Worm (Caenorhabditis elegans) whole organism, mixed stage, embryonic: ENCODE measurements around the gene B0432.9.

Source experiments
- ceh-83 ChIP-seq: fragments of 200-800 bp; sonication (Bioruptor generic); optimal IDR thresholded peaks from 2 replicates; lab custom pipeline; 2018; ENCODE audit warnings: mild to moderate bottlenecking, missing genetic modification characterization, missing compliant biosample characterization
- ces-1 ChIP-seq: fragments of 150-350 bp; optimal IDR thresholded peaks from 2 replicates; lab custom pipeline; 2014; ENCODE audit warnings: missing biosample characterization, missing genetic modification reagents, missing genetic modification characterization
- drap-1 ChIP-seq: fragments of 200-800 bp; sonication (Bioruptor generic); optimal IDR thresholded peaks from 3 replicates; lab custom pipeline; 2018; ENCODE audit warnings: mild to moderate bottlenecking, missing genetic modification characterization, missing compliant biosample characterization
- elt-1 ChIP-seq: sonication (generic microtip); optimal IDR thresholded peaks from 2 replicates; lab custom pipeline; 2017; ENCODE audit warnings: missing genetic modification characterization, mild to moderate bottlenecking, missing compliant biosample characterization, antibody characterized with exemption, moderate library complexity, borderline replicate concordance; ENCODE audit not compliant: insufficient read depth
- elt-3 ChIP-seq: fragments of 150-350 bp; optimal IDR thresholded peaks from 2 replicates; lab custom pipeline; 2014; ENCODE audit warnings: missing biosample characterization, missing genetic modification characterization
- nhr-12 ChIP-seq: fragments of 150-350 bp; optimal IDR thresholded peaks from 2 replicates; lab custom pipeline; 2014; ENCODE audit warnings: missing biosample characterization, missing genetic modification characterization
- nhr-2 ChIP-seq: fragments of 150-350 bp; optimal IDR thresholded peaks from 2 replicates; lab custom pipeline; 2014; ENCODE audit warnings: missing biosample characterization, missing genetic modification characterization
- nhr-237 ChIP-seq: fragments of 150-350 bp; optimal IDR thresholded peaks from 2 replicates; lab custom pipeline; 2014; ENCODE audit warnings: missing biosample characterization, missing genetic modification characterization
- snpc-4 ChIP-seq: fragments of 150-350 bp; optimal IDR thresholded peaks from 2 replicates; lab custom pipeline; 2014; ENCODE audit warnings: missing biosample characterization, missing genetic modification characterization
- unc-62 ChIP-seq: fragments of 150-350 bp; optimal IDR thresholded peaks from 2 replicates; lab custom pipeline; 2014; ENCODE audit warnings: missing biosample characterization, missing genetic modification reagents, missing genetic modification characterization
- ztf-11 ChIP-seq: fragments of 150-350 bp; optimal IDR thresholded peaks from 2 replicates; lab custom pipeline; 2014; ENCODE audit warnings: missing biosample characterization, missing genetic modification characterization

DNA sequence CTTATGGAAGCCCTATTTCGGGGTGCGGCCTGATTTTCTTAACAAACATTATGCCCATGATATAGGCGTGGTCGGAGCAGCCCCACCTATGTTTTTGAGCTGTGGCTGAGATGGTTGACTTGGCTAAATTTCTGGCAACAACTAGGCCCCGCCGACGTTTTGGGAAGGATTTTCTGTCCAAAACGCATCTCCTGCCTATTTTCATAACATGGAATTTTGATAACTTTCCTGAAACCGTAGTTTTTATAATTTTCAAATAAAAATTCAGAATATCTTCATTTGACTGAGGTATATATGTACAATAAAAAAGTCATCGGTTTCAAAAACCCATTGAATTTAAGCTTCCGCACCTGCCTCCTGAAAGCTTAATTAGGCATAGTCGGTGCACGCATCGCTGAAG is 37.7 kb upstream of the B0432.9 start:
- TF ChIP-seq elt-1 (tag; lab: Kevin White, UChicago) (no peak), nhr-237 (tag; lab: Kevin White, UChicago) (no peak), unc-62 (GFP tag; lab: Kevin White, UChicago) (no peak), ces-1 (no peak), elt-3 (tag; lab: Kevin White, UChicago) (no peak), drap-1 (GFP tag; lab: Kevin White, UChicago) (no peak), ztf-11 (tag; lab: Kevin White, UChicago) (no peak), ceh-83 (no peak), snpc-4 (no peak), nhr-2 (tag; lab: Kevin White, UChicago) (no peak), nhr-12 (no peak)
